Worm (Caenorhabditis elegans) whole organism, mixed stage, embryonic: Measurements from ENCODE around the gene ceh-83.

Experiments used
- ceh-39 ChIP-seq: fragments of 150-350 bp; optimal IDR thresholded peaks from 2 replicates; lab custom pipeline; 2014; ENCODE audit warnings: missing biosample characterization, missing genetic modification characterization
- ceh-43 ChIP-seq: fragments of 200-800 bp; sonication (Bioruptor generic); optimal IDR thresholded peaks from 2 replicates; lab custom pipeline; 2018; ENCODE audit warnings: mild to moderate bottlenecking, missing genetic modification characterization, moderate library complexity, missing compliant biosample characterization
- ceh-83 ChIP-seq: fragments of 200-800 bp; sonication (Bioruptor generic); optimal IDR thresholded peaks from 2 replicates; lab custom pipeline; 2018; ENCODE audit warnings: mild to moderate bottlenecking, missing genetic modification characterization, missing compliant biosample characterization
- ham-2 ChIP-seq: fragments of 200-800 bp; sonication (Bioruptor generic); optimal IDR thresholded peaks from 2 replicates; lab custom pipeline; 2018; ENCODE audit warnings: mild to moderate bottlenecking, missing genetic modification characterization, missing compliant biosample characterization
- mab-5 ChIP-seq: fragments of 150-350 bp; optimal IDR thresholded peaks from 2 replicates; lab custom pipeline; 2014; ENCODE audit warnings: missing biosample characterization, missing genetic modification characterization
- nhr-28 ChIP-seq: fragments of 150-350 bp; optimal IDR thresholded peaks from 2 replicates; lab custom pipeline; 2014; ENCODE audit warnings: missing biosample characterization, missing genetic modification characterization
- pha-4 ChIP-seq: fragments of 150-350 bp; optimal IDR thresholded peaks from 2 replicates; lab custom pipeline; 2018; ENCODE audit warnings: missing biosample characterization, missing genetic modification reagents, missing genetic modification characterization
- snpc-4 ChIP-seq: fragments of 150-350 bp; optimal IDR thresholded peaks from 2 replicates; lab custom pipeline; 2014; ENCODE audit warnings: missing biosample characterization, missing genetic modification characterization
- tbx-8 ChIP-seq: fragments of 200-800 bp; sonication (Bioruptor generic); optimal IDR thresholded peaks from 2 replicates; lab custom pipeline; 2018; ENCODE audit warnings: mild to moderate bottlenecking, missing genetic modification characterization, moderate library complexity, missing compliant biosample characterization
- unc-39 ChIP-seq: fragments of 150-350 bp; optimal IDR thresholded peaks from 2 replicates; lab custom pipeline; 2014; ENCODE audit warnings: missing biosample characterization, missing genetic modification characterization
- unc-62 ChIP-seq: fragments of 150-350 bp; optimal IDR thresholded peaks from 2 replicates; lab custom pipeline; 2014; ENCODE audit warnings: missing biosample characterization, missing genetic modification reagents, missing genetic modification characterization
- zip-8 ChIP-seq: fragments of 150-350 bp; optimal IDR thresholded peaks from 2 replicates; lab custom pipeline; 2014; ENCODE audit warnings: missing biosample characterization, missing genetic modification characterization
- ztf-11 ChIP-seq: fragments of 150-350 bp; optimal IDR thresholded peaks from 2 replicates; lab custom pipeline; 2014; ENCODE audit warnings: missing biosample characterization, missing genetic modification characterization

DNA sequence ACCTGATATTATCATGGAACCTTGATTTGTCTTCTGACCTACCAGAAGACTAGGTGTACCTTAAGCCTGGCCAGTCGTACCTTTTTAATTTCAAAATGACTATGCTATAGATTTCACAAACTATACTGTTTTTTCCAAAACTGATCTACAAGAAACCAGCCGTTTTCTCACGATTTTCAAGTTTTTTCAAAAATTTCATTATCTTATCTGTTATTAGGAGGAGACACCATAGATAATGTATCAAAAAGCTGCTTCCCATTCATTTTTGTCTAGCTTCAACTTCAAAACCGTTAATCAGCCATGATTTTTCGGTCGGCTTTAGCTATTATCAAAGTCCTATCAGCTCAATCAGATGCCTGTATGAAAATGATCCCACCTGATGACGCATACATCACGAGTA lies 6.2 kb upstream of the ceh-83 start, which contains the start of gene F36H5.12:
- TF ChIP-seq pha-4 (tag; lab: Kevin White, UChicago) (no peak), zip-8 (tag; lab: Kevin White, UChicago) (no peak), ztf-11 (tag; lab: Kevin White, UChicago) (no peak), ceh-39 (tag; lab: Kevin White, UChicago) (no peak), ham-2 (GFP tag; lab: Kevin White, UChicago) (no peak), mab-5 (tag; lab: Kevin White, UChicago) (no peak), nhr-28 (no peak), ceh-83 (GFP tag; lab: Kevin White, UChicago) (no peak), ceh-43 (GFP tag; lab: Kevin White, UChicago) (no peak), snpc-4 (tag; lab: Kevin White, UChicago) (no peak), unc-39 (no peak), tbx-8 (GFP tag; lab: Kevin White, UChicago) (no peak), unc-62 (GFP tag; lab: Kevin White, UChicago) (no peak)
